Fruit fly (Drosophila melanogaster): ENCODE data around the gene PNUTS.

PNUTS gene

dm6 chr2L:859897-860296, 10.4 kb upstream of the PNUTS start, which contains the start of gene CG13950:
TSS of gene CG13950 (plus strand) at chr2L:860197.
- TF ChIP-seq CG15710 (tag; optimal IDR thresholded peaks at IDR 0.05) (no peak), CG8159 (tag; optimal IDR thresholded peaks at IDR 0.05) (no peak), Pif1B (GFP tag; optimal IDR thresholded peaks at IDR 0.05) (no peak), rn (GFP tag; IDR thresholded peaks at IDR 0.05) (no peak), CG14655 (GFP tag; optimal IDR thresholded peaks at IDR 0.05) (no peak), Snoo (tag; optimal IDR thresholded peaks at IDR 0.05) (no peak), fd96Ca (GFP tag; IDR thresholded peaks at IDR 0.05) (no peak), CG32121 (GFP tag; IDR thresholded peaks at IDR 0.05) (no peak)

dm6 chr2L:865851-866250, 4.4 kb upstream of the PNUTS start:
- peak; percentile 87 for TF ChIP-seq CG10348 (GFP tag; IDR thresholded peaks at IDR 0.05)
- TF ChIP-seq fd96Ca (GFP tag; IDR thresholded peaks at IDR 0.05): peak; percentile 98
- TF ChIP-seq CG4496 (GFP tag; IDR thresholded peaks at IDR 0.05): peak; percentile 98
- TF ChIP-seq Ets98B (GFP tag; IDR thresholded peaks at IDR 0.05): peak; percentile 98
- TF ChIP-seq CG8301 (tag; optimal IDR thresholded peaks at IDR 0.05): peak; percentile 93
- TF ChIP-seq CG14655 (GFP tag; optimal IDR thresholded peaks at IDR 0.05): peak; percentile 96
- peak; percentile 95 for TF ChIP-seq CG17806 (tag; optimal IDR thresholded peaks at IDR 0.05)
- TF ChIP-seq Pif1B (GFP tag; optimal IDR thresholded peaks at IDR 0.05): peak; percentile 97
- TF ChIP-seq CG32121 (GFP tag; IDR thresholded peaks at IDR 0.05): peak; percentile 97
- no peak for TF ChIP-seq D1 (tag; optimal IDR thresholded peaks at IDR 0.05)
- TF ChIP-seq CG34367 (tag; optimal IDR thresholded peaks at IDR 0.05): peak; percentile 95
- TF ChIP-seq CG13204 (GFP tag; optimal IDR thresholded peaks at IDR 0.05): peak; percentile 85
- TF ChIP-seq CG9948 (tag; optimal IDR thresholded peaks at IDR 0.05): peak; percentile 94
- TF ChIP-seq gl (tag; optimal IDR thresholded peaks at IDR 0.05): peak; percentile 92
- peak; percentile 96 for TF ChIP-seq CG12605 (GFP tag; IDR thresholded peaks at IDR 0.05)
- TF ChIP-seq CG8159 (tag; optimal IDR thresholded peaks at IDR 0.05): peak; percentile 95
- TF ChIP-seq Pif1A (GFP tag; optimal IDR thresholded peaks at IDR 0.05): peak; percentile 98
- peak; percentile 97 for TF ChIP-seq Snoo (tag; optimal IDR thresholded peaks at IDR 0.05)
- TF ChIP-seq CG15710 (tag; optimal IDR thresholded peaks at IDR 0.05): peak; percentile 95
- TF ChIP-seq rn (GFP tag; IDR thresholded peaks at IDR 0.05): peak; percentile 97
- peak; percentile 89 for TF ChIP-seq EcR (GFP tag; optimal IDR thresholded peaks at IDR 0.05)

dm6 chr2L:866950-867744, 3.1 kb upstream of the PNUTS start:
- TF ChIP-seq CG17806 (tag; optimal IDR thresholded peaks at IDR 0.05) (peak; percentile 86), fd96Ca (GFP tag; IDR thresholded peaks at IDR 0.05) (peak; percentile 94), CG8301 (tag; optimal IDR thresholded peaks at IDR 0.05) (peak; percentile 91), CG13204 (GFP tag; optimal IDR thresholded peaks at IDR 0.05) (peak; percentile 63), Pif1A (GFP tag; optimal IDR thresholded peaks at IDR 0.05) (peak; percentile 93), CG34367 (tag; optimal IDR thresholded peaks at IDR 0.05) (peak; percentile 81), gl (tag; optimal IDR thresholded peaks at IDR 0.05) (peak; percentile 62), CG8159 (tag; optimal IDR thresholded peaks at IDR 0.05) (peak; percentile 85), CG12605 (GFP tag; IDR thresholded peaks at IDR 0.05) (peak; percentile 93), EcR (GFP tag; optimal IDR thresholded peaks at IDR 0.05) (peak; percentile 4), Pif1B (GFP tag; optimal IDR thresholded peaks at IDR 0.05) (peak; percentile 91), CG15710 (tag; optimal IDR thresholded peaks at IDR 0.05) (peak; percentile 91), D1 (tag; optimal IDR thresholded peaks at IDR 0.05) (no peak), CG14655 (GFP tag; optimal IDR thresholded peaks at IDR 0.05) (peak; percentile 90), rn (GFP tag; IDR thresholded peaks at IDR 0.05) (peak; percentile 79), Ets98B (GFP tag; IDR thresholded peaks at IDR 0.05) (peak; percentile 95), CG9948 (tag; optimal IDR thresholded peaks at IDR 0.05) (peak; percentile 80), Snoo (tag; optimal IDR thresholded peaks at IDR 0.05) (peak; percentile 91), CG10348 (GFP tag; IDR thresholded peaks at IDR 0.05) (peak; percentile 86), CG4496 (GFP tag; IDR thresholded peaks at IDR 0.05) (peak; percentile 97), CG32121 (GFP tag; IDR thresholded peaks at IDR 0.05) (peak; percentile 93)

dm6 chr2L:867899-868605, 2.2 kb upstream of the PNUTS start, which contains the start of gene aru:
TSS of gene aru (minus strand) at chr2L:868354.
- peak; percentile 7 for TF ChIP-seq CG13204 (GFP tag; optimal IDR thresholded peaks at IDR 0.05)
- TF ChIP-seq D1 (tag; optimal IDR thresholded peaks at IDR 0.05): no peak
- TF ChIP-seq CG8301 (tag; optimal IDR thresholded peaks at IDR 0.05): peak; percentile 32
- peak; percentile 29 for TF ChIP-seq CG14655 (GFP tag; optimal IDR thresholded peaks at IDR 0.05)
- peak; percentile 44 for TF ChIP-seq CG8159 (tag; optimal IDR thresholded peaks at IDR 0.05)
- peak; percentile 6 for TF ChIP-seq CG9948 (tag; optimal IDR thresholded peaks at IDR 0.05)
- TF ChIP-seq fd96Ca (GFP tag; IDR thresholded peaks at IDR 0.05): 0 out of 3 replicates have a peak, but pooled peaks have one; percentile 7
- TF ChIP-seq EcR (GFP tag; optimal IDR thresholded peaks at IDR 0.05): peak; percentile 36
- peak; percentile 34; the same call in 1 of the 2 replicates for TF ChIP-seq CG32121 (GFP tag; IDR thresholded peaks at IDR 0.05)
- no peak for TF ChIP-seq CG34367 (tag; optimal IDR thresholded peaks at IDR 0.05)
- TF ChIP-seq rn (GFP tag; IDR thresholded peaks at IDR 0.05): no peak
- TF ChIP-seq Ets98B (GFP tag; IDR thresholded peaks at IDR 0.05): peak; percentile 52
- no peak for TF ChIP-seq Snoo (tag; optimal IDR thresholded peaks at IDR 0.05)
- TF ChIP-seq CG12605 (GFP tag; IDR thresholded peaks at IDR 0.05): no peak; the same call in 1 of the 2 replicates
- TF ChIP-seq Pif1B (GFP tag; optimal IDR thresholded peaks at IDR 0.05): peak; percentile 60
- TF ChIP-seq CG4496 (GFP tag; IDR thresholded peaks at IDR 0.05): peak; percentile 41; the same call in 1 of the 3 replicates
- TF ChIP-seq Pif1A (GFP tag; optimal IDR thresholded peaks at IDR 0.05): peak; percentile 3
- no peak for TF ChIP-seq CG10348 (GFP tag; IDR thresholded peaks at IDR 0.05)
- no peak for TF ChIP-seq gl (tag; optimal IDR thresholded peaks at IDR 0.05)
- peak; percentile 33 for TF ChIP-seq CG15710 (tag; optimal IDR thresholded peaks at IDR 0.05)
- no peak for TF ChIP-seq CG17806 (tag; optimal IDR thresholded peaks at IDR 0.05)
